Fruit fly (Drosophila melanogaster): ENCODE results near the gene Ir84a.

Ir84a gene

DNA sequence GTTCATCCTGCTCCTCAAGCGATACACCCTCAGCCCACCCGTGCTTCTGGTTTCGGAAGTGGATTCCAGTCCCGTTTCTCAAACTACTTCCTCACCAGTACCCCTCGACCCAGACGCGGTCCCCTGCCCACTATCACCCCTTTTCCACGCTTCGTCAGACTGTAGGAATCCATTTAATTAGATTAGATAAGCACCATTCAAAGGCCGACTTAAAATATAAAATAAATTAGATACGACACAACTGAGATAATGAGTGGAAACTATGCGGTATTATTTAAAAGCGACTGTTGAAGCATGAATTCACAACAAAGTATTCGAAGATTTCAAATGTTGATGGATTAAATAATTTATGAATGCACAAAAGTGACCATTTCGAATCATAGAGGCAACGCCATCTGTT lies 34.7 kb downstream of the Ir84a start:
- TF ChIP-seq Usf (GFP tag; optimal IDR thresholded peaks at IDR 0.05) = no peak
- TF ChIP-seq sd (tag; optimal IDR thresholded peaks at IDR 0.05) = peak; percentile 92
- peak; percentile 51 for TF ChIP-seq abd-A (tag; optimal IDR thresholded peaks at IDR 0.05)
- peak; percentile 18 for TF ChIP-seq CG12769 (tag; optimal IDR thresholded peaks at IDR 0.05)
- no peak for TF ChIP-seq vnd (GFP tag; IDR thresholded peaks at IDR 0.05; ENCODE audit: partially characterized antibody)
- TF ChIP-seq Awh (GFP tag; IDR thresholded peaks at IDR 0.05) = peak; percentile 51; the same call in 1 of the 2 replicates

Measured in whole organism, embryonic.